Worm (Caenorhabditis elegans): Measurements from ENCODE around the gene nphp-2.

ce11 chrV:1895483-1895882, at the start of gene nphp-2:
- TF ChIP-seq zag-1 (tag; optimal IDR thresholded peaks at IDR 0.05) (no peak), nhr-12 (tag; optimal IDR thresholded peaks at IDR 0.05) (no peak), ztf-11 (tag; optimal IDR thresholded peaks at IDR 0.05) (no peak), nhr-11 (tag; optimal IDR thresholded peaks at IDR 0.05) (no peak), tbx-2 (tag; optimal IDR thresholded peaks at IDR 0.05) (no peak), skn-1 (tag; optimal IDR thresholded peaks at IDR 0.05) (no peak), ceh-9 (tag; optimal IDR thresholded peaks at IDR 0.05) (no peak), nhr-25 (tag; optimal IDR thresholded peaks at IDR 0.05) (no peak), nhr-237 (tag; optimal IDR thresholded peaks at IDR 0.05) (no peak), fkh-10 (GFP tag; optimal IDR thresholded peaks at IDR 0.05) (no peak), pqm-1 (tag; optimal IDR thresholded peaks at IDR 0.05) (no peak), fos-1 (tag; optimal IDR thresholded peaks at IDR 0.05) (no peak), elt-1 (tag; optimal IDR thresholded peaks at IDR 0.05) (no peak), lin-39 (tag; optimal IDR thresholded peaks at IDR 0.05) (no peak)
